Worm (Caenorhabditis elegans): Measurements from ENCODE around the gene nlt-1.

Gene nlt-1

DNA sequence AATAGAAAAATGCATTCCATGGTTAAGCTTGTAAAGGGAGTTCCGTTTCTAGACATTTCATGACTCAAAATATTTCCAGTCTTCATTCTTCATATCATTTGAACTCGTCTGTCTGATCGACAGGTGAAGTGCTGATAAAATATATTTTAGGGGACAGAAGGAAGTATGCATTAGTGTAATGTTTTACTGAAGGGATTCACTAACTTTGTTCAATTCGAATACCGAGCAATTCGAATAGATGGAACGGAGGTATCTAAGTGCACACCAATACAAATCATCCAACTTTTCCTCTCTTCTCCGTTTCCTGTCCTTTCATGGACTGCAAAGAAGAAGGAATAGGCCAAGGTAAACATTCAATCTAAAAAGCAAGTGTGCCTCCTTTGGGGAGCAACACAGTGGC, 37.1 kb downstream of the nlt-1 start:
- no peak for TF ChIP-seq W03F9.2 (tag; optimal IDR thresholded peaks at IDR 0.05)
- TF ChIP-seq dao-5 (tag; optimal IDR thresholded peaks at IDR 0.05) = no peak
- TF ChIP-seq him-1 (tag; optimal IDR thresholded peaks at IDR 0.05) = no peak

DNA sequence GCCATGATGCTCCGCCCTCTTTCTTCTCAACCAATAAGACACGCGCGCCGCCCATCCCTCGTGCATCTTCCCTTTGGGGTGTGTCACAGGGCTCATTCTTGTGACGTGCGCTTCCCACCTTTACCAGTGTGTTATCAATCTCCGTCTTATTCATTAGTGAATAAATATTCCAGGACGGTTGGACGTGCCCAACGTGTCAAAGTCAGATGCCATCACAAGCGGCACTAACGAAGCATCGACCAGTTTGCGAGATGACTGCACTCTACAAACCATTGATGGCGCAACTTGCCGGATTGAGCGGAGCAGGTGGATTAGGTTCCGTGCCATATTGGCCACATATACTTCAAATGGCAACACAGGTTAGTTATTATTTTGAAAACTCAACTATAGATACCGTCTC, 40.8 kb downstream of the nlt-1 start:
- TF ChIP-seq him-1 (tag; optimal IDR thresholded peaks at IDR 0.05) = no peak
- TF ChIP-seq W03F9.2 (tag; optimal IDR thresholded peaks at IDR 0.05) = no peak
- no peak for TF ChIP-seq dao-5 (tag; optimal IDR thresholded peaks at IDR 0.05)

DNA sequence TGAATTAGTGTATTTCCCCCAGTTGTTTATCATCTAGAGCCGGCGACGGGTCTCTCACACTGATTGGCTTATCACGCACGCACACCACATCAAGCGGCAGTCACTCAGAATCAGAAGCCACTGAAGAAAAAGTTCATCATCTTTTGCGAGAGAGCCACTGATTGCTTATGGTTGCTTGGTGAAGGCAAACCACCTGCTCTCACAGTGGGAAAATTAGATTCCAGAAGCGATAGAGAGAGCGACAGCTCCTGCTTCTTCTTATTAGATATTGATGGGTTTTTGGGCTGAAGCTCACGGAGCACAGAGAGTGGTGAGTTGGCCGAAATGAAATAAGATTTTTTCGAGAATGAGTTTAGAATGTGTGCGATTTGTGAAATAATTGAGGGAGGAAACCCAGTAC, 44.8 kb downstream of the nlt-1 start:
- TF ChIP-seq dao-5 (tag; optimal IDR thresholded peaks at IDR 0.05) = no peak
- no peak for TF ChIP-seq W03F9.2 (tag; optimal IDR thresholded peaks at IDR 0.05)
- no peak for TF ChIP-seq him-1 (tag; optimal IDR thresholded peaks at IDR 0.05)

- TF ChIP-seq dao-5 (tag; optimal IDR thresholded peaks at IDR 0.05) (no peak), him-1 (tag; optimal IDR thresholded peaks at IDR 0.05) (no peak), W03F9.2 (tag; optimal IDR thresholded peaks at IDR 0.05) (no peak)
These were observed 46.1 kb downstream of the nlt-1 start, which contains the start of gene egl-43 for ce11 chrII:9954885-9955284. egl-43 (plus strand) TSS chrII:9955185.

ce11 chrII:9951846-9952245, 49.1 kb downstream of the nlt-1 start:
- TF ChIP-seq dao-5 (tag; optimal IDR thresholded peaks at IDR 0.05) (no peak), him-1 (tag; optimal IDR thresholded peaks at IDR 0.05) (no peak), W03F9.2 (tag; optimal IDR thresholded peaks at IDR 0.05) (no peak)

All from whole organism, L4/young adult.